Worm (Caenorhabditis elegans) whole organism, L3 larva: ENCODE data around the gene F20B6.10.

Source experiments
- R02D3.7 ChIP-seq: fragments of 150-350 bp; optimal IDR thresholded peaks from 2 replicates; lab custom pipeline; 2014; ENCODE audit warnings: missing biosample characterization, missing genetic modification characterization
- ZK546.5 ChIP-seq: sonication (generic microtip); optimal IDR thresholded peaks from 2 replicates; lab custom pipeline; 2017; ENCODE audit warnings: missing biosample characterization, missing genetic modification characterization
- ama-1 ChIP-seq: fragments of 150-350 bp; optimal IDR thresholded peaks from 2 replicates; lab custom pipeline; 2018
- ceh-16 ChIP-seq: sonication (generic microtip); optimal IDR thresholded peaks from 2 replicates; lab custom pipeline; 2017; ENCODE audit warnings: missing biosample characterization, missing genetic modification characterization
- ceh-28 ChIP-seq: fragments of 150-350 bp; optimal IDR thresholded peaks from 2 replicates; lab custom pipeline; 2014; ENCODE audit warnings: missing biosample characterization, missing genetic modification reagents, missing genetic modification characterization
- ceh-82 ChIP-seq: fragments of 150-350 bp; optimal IDR thresholded peaks from 2 replicates; lab custom pipeline; 2014; ENCODE audit warnings: missing biosample characterization, missing genetic modification characterization
- ceh-9 ChIP-seq: sonication (generic microtip); optimal IDR thresholded peaks from 2 replicates; lab custom pipeline; 2018; ENCODE audit warnings: missing biosample characterization, missing genetic modification characterization
- egl-27 ChIP-seq: sonication (generic microtip); optimal IDR thresholded peaks from 4 replicates; lab custom pipeline; 2017; ENCODE audit warnings: missing biosample characterization, missing genetic modification reagents, missing genetic modification characterization
- egl-5 ChIP-seq: fragments of 150-350 bp; optimal IDR thresholded peaks from 2 replicates; lab custom pipeline; 2017; ENCODE audit warnings: missing biosample characterization, missing genetic modification reagents, missing genetic modification characterization, inconsistent platforms
- elt-1 ChIP-seq: fragments of 150-350 bp; optimal IDR thresholded peaks from 2 replicates; lab custom pipeline; 2014; ENCODE audit warnings: missing biosample characterization, missing genetic modification characterization
- elt-2 ChIP-seq: sonication (generic microtip); optimal IDR thresholded peaks from 2 replicates; lab custom pipeline; 2016; ENCODE audit warnings: missing genetic modification reagents, mild to moderate bottlenecking, missing genetic modification characterization, missing compliant biosample characterization
- eor-1 ChIP-seq, 2 experiments: fragments of 150-350 bp; optimal IDR thresholded peaks; 2 replicates each; lab custom pipeline; 2014 to 2018; ENCODE audit warnings: missing biosample characterization in 2 of 2, missing genetic modification characterization in 2 of 2
- hmg-11 ChIP-seq: sonication (generic microtip); optimal IDR thresholded peaks from 2 replicates; lab custom pipeline; 2016; ENCODE audit warnings: missing genetic modification characterization, missing compliant biosample characterization
- jun-1 ChIP-seq: fragments of 150-350 bp; optimal IDR thresholded peaks from 2 replicates; lab custom pipeline; 2014; ENCODE audit warnings: missing biosample characterization, missing genetic modification reagents, missing genetic modification characterization
- lin-15B ChIP-seq: fragments of 150-350 bp; optimal IDR thresholded peaks from 2 replicates; lab custom pipeline; 2014; ENCODE audit warnings: missing biosample characterization, missing genetic modification characterization
- lin-39 ChIP-seq: fragments of 150-350 bp; optimal IDR thresholded peaks from 2 replicates; lab custom pipeline; 2018; ENCODE audit warnings: missing biosample characterization, missing genetic modification reagents, missing genetic modification characterization
- lsy-12 ChIP-seq: sonication (generic microtip); optimal IDR thresholded peaks from 2 replicates; lab custom pipeline; 2016; ENCODE audit warnings: mild to moderate bottlenecking, missing genetic modification characterization, missing compliant biosample characterization
- mdl-1 ChIP-seq: fragments of 150-350 bp; optimal IDR thresholded peaks from 2 replicates; lab custom pipeline; 2014; ENCODE audit warnings: missing biosample characterization, missing genetic modification characterization
- mml-1 ChIP-seq: fragments of 150-350 bp; sonication (generic microtip); optimal IDR thresholded peaks from 3 replicates; lab custom pipeline; 2014; ENCODE audit warnings: missing biosample characterization, missing genetic modification characterization
- nfya-1 ChIP-seq: sonication (generic microtip); optimal IDR thresholded peaks from 2 replicates; lab custom pipeline; 2017; ENCODE audit warnings: missing genetic modification characterization, mild to moderate bottlenecking, missing compliant biosample characterization, antibody characterized with exemption, moderate library complexity; ENCODE audit not compliant: insufficient read depth
- nhr-11 ChIP-seq: fragments of 150-350 bp; optimal IDR thresholded peaks from 2 replicates; lab custom pipeline; 2014; ENCODE audit warnings: missing biosample characterization, missing genetic modification characterization
- nhr-23 ChIP-seq: fragments of 150-350 bp; optimal IDR thresholded peaks from 2 replicates; lab custom pipeline; 2014; ENCODE audit warnings: missing biosample characterization, missing genetic modification reagents, missing genetic modification characterization
- nhr-237 ChIP-seq: fragments of 150-350 bp; optimal IDR thresholded peaks from 2 replicates; lab custom pipeline; 2014; ENCODE audit warnings: missing biosample characterization, missing genetic modification characterization
- nhr-25 ChIP-seq: sonication (generic microtip); optimal IDR thresholded peaks from 2 replicates; lab custom pipeline; 2017; ENCODE audit warnings: missing biosample characterization, missing genetic modification characterization
- nhr-28 ChIP-seq: fragments of 150-350 bp; optimal IDR thresholded peaks from 2 replicates; lab custom pipeline; 2014; ENCODE audit warnings: missing biosample characterization, missing genetic modification characterization
- nhr-43 ChIP-seq: sonication (generic microtip); optimal IDR thresholded peaks from 2 replicates; lab custom pipeline; 2016; ENCODE audit warnings: mild to moderate bottlenecking, missing genetic modification characterization, missing compliant biosample characterization; ENCODE audit not compliant: poor library complexity, severe bottlenecking
- nhr-67 ChIP-seq: fragments of 150-350 bp; optimal IDR thresholded peaks from 2 replicates; lab custom pipeline; 2014; ENCODE audit warnings: missing biosample characterization, missing genetic modification characterization
- nhr-76 ChIP-seq: fragments of 150-350 bp; sonication (generic microtip); optimal IDR thresholded peaks from 5 replicates; lab custom pipeline; 2014; ENCODE audit warnings: missing biosample characterization, missing genetic modification characterization
- nhr-77 ChIP-seq: fragments of 150-350 bp; optimal IDR thresholded peaks from 2 replicates; lab custom pipeline; 2014; ENCODE audit warnings: missing biosample characterization, missing genetic modification characterization
- pha-4 ChIP-seq: fragments of 150-350 bp; optimal IDR thresholded peaks from 2 replicates; lab custom pipeline; 2014; ENCODE audit warnings: missing biosample characterization, missing genetic modification reagents, missing genetic modification characterization
- pqm-1 ChIP-seq: fragments of 150-350 bp; optimal IDR thresholded peaks from 2 replicates; lab custom pipeline; 2017; ENCODE audit warnings: missing biosample characterization, missing genetic modification characterization, inconsistent platforms
- sea-2 ChIP-seq: fragments of 150-350 bp; sonication (generic microtip); optimal IDR thresholded peaks from 4 replicates; lab custom pipeline; 2014; ENCODE audit warnings: missing biosample characterization, missing genetic modification reagents, missing genetic modification characterization
- skn-1 ChIP-seq: fragments of 150-350 bp; optimal IDR thresholded peaks from 2 replicates; lab custom pipeline; 2014; ENCODE audit warnings: missing biosample characterization, missing genetic modification characterization
- snpc-4 ChIP-seq: fragments of 150-350 bp; optimal IDR thresholded peaks from 2 replicates; lab custom pipeline; 2014; ENCODE audit warnings: missing biosample characterization, missing genetic modification characterization
- tbx-2 ChIP-seq: sonication (generic microtip); optimal IDR thresholded peaks from 2 replicates; lab custom pipeline; 2016; ENCODE audit warnings: mild to moderate bottlenecking, missing genetic modification characterization, missing compliant biosample characterization
- unc-62 ChIP-seq: fragments of 150-350 bp; sonication (generic microtip); optimal IDR thresholded peaks from 4 replicates; lab custom pipeline; 2014; ENCODE audit warnings: missing biosample characterization, missing genetic modification reagents, missing genetic modification characterization
- ztf-11 ChIP-seq: fragments of 150-350 bp; optimal IDR thresholded peaks from 2 replicates; lab custom pipeline; 2014; ENCODE audit warnings: missing biosample characterization, missing genetic modification characterization
- ztf-4 ChIP-seq: fragments of 150-350 bp; optimal IDR thresholded peaks from 2 replicates; lab custom pipeline; 2014; ENCODE audit warnings: missing biosample characterization, missing genetic modification characterization

The F20B6.10 gene

ce11 chrX:4216894-4217293 is at the start of gene F20B6.10, which contains the start of gene hpk-1:
Gene F20B6.10, minus strand, starts transcription at chrX:4217196.
Gene hpk-1, minus strand, starts transcription at chrX:4217290.
- TF ChIP-seq mdl-1 (tag; lab: Kevin White, UChicago) (no peak), ceh-28 (no peak), unc-62 (GFP tag; lab: Kevin White, UChicago) (no peak), egl-5 (tag; lab: Kevin White, UChicago) (no peak), ztf-4 (tag; lab: Kevin White, UChicago) (no peak), lin-39 (tag; lab: Kevin White, UChicago) (no peak), tbx-2 (tag; lab: Kevin White, UChicago) (no peak), nhr-76 (tag; lab: Kevin White, UChicago) (no peak), nhr-11 (tag; lab: Kevin White, UChicago) (no peak), hmg-11 (no peak), elt-1 (tag; lab: Kevin White, UChicago) (no peak), nhr-237 (tag; lab: Kevin White, UChicago) (no peak), ceh-16 (tag; lab: Kevin White, UChicago) (no peak), nhr-23 (tag; lab: Kevin White, UChicago) (no peak), nhr-43 (tag; lab: Kevin White, UChicago) (no peak), sea-2 (GFP tag; lab: Kevin White, UChicago) (no peak), lin-15B (tag; lab: Kevin White, UChicago) (no peak), lsy-12 (tag; lab: Kevin White, UChicago) (no peak), nhr-67 (tag; lab: Kevin White, UChicago) (no peak)
- TF ChIP-seq, all 47 proteins: peak for 0

ce11 chrX:4266178-4266931 is 49.4 kb upstream of the F20B6.10 start:
- TF ChIP-seq pha-4 (peak; percentile 57), nhr-11 (tag; lab: Kevin White, UChicago) (no peak), lsy-12 (tag; lab: Kevin White, UChicago) (no peak)

- TF ChIP-seq mml-1 (tag; lab: Kevin White, UChicago), result peak; percentile 3
- TF ChIP-seq ceh-9 (tag; lab: Kevin White, UChicago), result no peak
- no peak for TF ChIP-seq ztf-11 (tag; lab: Kevin White, UChicago)
- TF ChIP-seq ceh-16 (tag; lab: Kevin White, UChicago), result no peak
- no peak for TF ChIP-seq R02D3.7
- peak; percentile 12 for TF ChIP-seq skn-1 (tag; lab: Kevin White, UChicago)
- TF ChIP-seq sea-2 (GFP tag; lab: Kevin White, UChicago), result no peak
- TF ChIP-seq nhr-23 (tag; lab: Kevin White, UChicago), result no peak
- TF ChIP-seq ama-1 (lab: Kevin White, UChicago), result no peak
- no peak for TF ChIP-seq ceh-28
- TF ChIP-seq nhr-67 (tag; lab: Kevin White, UChicago), result no peak
- TF ChIP-seq nhr-77 (tag; lab: Kevin White, UChicago), result no peak
- TF ChIP-seq nhr-76 (tag; lab: Kevin White, UChicago), result no peak
- peak; percentile 12 for TF ChIP-seq egl-27 (tag; lab: Kevin White, UChicago)
- TF ChIP-seq lsy-12 (tag; lab: Kevin White, UChicago), result peak; percentile 20
- no peak for TF ChIP-seq ZK546.5 (tag; lab: Kevin White, UChicago)
- TF ChIP-seq hmg-11, result peak; percentile 64
- TF ChIP-seq mdl-1 (tag; lab: Kevin White, UChicago), result no peak
- TF ChIP-seq eor-1 (tag; optimal IDR thresholded peaks at IDR 0.05; lab: Kevin White, UChicago), result no peak
- no peak for TF ChIP-seq jun-1 (tag; lab: Kevin White, UChicago)
- TF ChIP-seq nhr-11 (tag; lab: Kevin White, UChicago), result no peak
- peak; percentile 72 for TF ChIP-seq lin-39 (tag; lab: Kevin White, UChicago)
- TF ChIP-seq egl-5 (tag; lab: Kevin White, UChicago), result peak; percentile 8
- no peak for TF ChIP-seq ceh-82 (tag; lab: Kevin White, UChicago)
- peak; percentile 42 for TF ChIP-seq pqm-1 (tag; lab: Kevin White, UChicago)
- peak; percentile 67 for TF ChIP-seq nhr-25 (tag; lab: Kevin White, UChicago)
- TF ChIP-seq ztf-4 (tag; lab: Kevin White, UChicago), result no peak
- TF ChIP-seq pha-4, result peak; percentile 60
- peak; percentile 13 for TF ChIP-seq snpc-4 (tag; lab: Kevin White, UChicago)
- peak; percentile 41 for TF ChIP-seq elt-2 (tag; lab: Kevin White, UChicago)
- no peak for TF ChIP-seq nhr-43 (tag; lab: Kevin White, UChicago)
- TF ChIP-seq nhr-28 (tag; lab: Kevin White, UChicago), result no peak
- TF ChIP-seq nfya-1 (tag; lab: Kevin White, UChicago), result peak; percentile 63
Measured at ce11 chrX:4265283-4265907, 48.4 kb upstream of the F20B6.10 start, which contains the start of gene coel-1. Gene coel-1, plus strand, starts transcription at chrX:4265663.
